Fruit fly (Drosophila melanogaster): ENCODE results near the gene Taf4.

The Taf4 gene

DNA sequence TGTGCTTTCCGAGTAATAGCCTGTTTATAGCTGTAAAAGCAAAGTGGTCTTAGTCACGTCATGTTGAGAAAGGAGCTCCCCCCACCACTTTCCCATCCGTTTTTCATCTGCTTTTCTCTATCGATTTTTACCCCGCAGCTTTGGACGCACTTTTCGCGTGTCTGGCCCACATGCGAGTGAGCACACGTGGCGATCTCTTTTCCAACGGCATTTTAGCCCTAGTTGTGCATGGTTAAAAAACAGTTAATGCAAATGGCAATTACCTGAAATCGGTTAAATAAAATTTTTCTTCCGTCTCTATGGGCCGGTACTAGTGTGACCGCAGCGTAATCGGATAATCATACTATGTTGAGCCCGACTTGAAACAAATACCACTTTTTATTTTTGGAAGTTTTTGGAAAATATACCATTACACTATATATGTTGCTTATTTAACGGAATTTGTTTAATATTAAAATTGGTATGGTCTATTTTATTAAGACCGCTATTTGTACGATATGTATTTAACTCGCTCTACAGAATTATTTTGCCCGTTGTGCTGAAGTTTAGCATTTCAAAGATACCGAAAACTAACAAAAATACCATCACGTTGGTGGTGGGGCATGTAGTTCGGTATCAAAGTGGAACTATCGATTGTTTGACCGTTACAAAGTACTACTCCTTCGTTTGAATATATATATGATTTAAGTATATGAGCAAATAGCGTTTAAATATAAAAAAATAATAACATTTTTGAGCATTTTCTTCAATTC, 767 bp upstream of the Taf4 start, which contains the start of gene Zn72D (continued):
- TF ChIP-seq cas (GFP tag; IDR thresholded peaks at IDR 0.05) = no peak
- no peak for TF ChIP-seq CG17568 (GFP tag; optimal IDR thresholded peaks at IDR 0.05)
- TF ChIP-seq pfk (GFP tag; optimal IDR thresholded peaks at IDR 0.05) = no peak
- no peak for TF ChIP-seq CG33213 (GFP tag; optimal IDR thresholded peaks at IDR 0.05)
- no peak for TF ChIP-seq dmrt11E (tag; optimal IDR thresholded peaks at IDR 0.05)
- TF ChIP-seq HLH4C (GFP tag; IDR thresholded peaks at IDR 0.05; ENCODE audit: partially characterized antibody) = no peak
- no peak for TF ChIP-seq Vsx1 (GFP tag; optimal IDR thresholded peaks at IDR 0.05)
- TF ChIP-seq grau (tag; optimal IDR thresholded peaks at IDR 0.05) = peak; percentile 2
- TF ChIP-seq mirr (GFP tag; optimal IDR thresholded peaks at IDR 0.05) = no peak
- no peak for TF ChIP-seq cwo (GFP tag; optimal IDR thresholded peaks at IDR 0.05)
- TF ChIP-seq CG15514 (GFP tag; optimal IDR thresholded peaks at IDR 0.05) = peak; percentile 21
- peak; percentile 53 for TF ChIP-seq pzg (GFP tag; optimal IDR thresholded peaks at IDR 0.05)
- no peak for TF ChIP-seq grn (GFP tag; optimal IDR thresholded peaks at IDR 0.05)
- TF ChIP-seq CG30020 (tag; optimal IDR thresholded peaks at IDR 0.05) = no peak
- no peak for TF ChIP-seq CG32772 (GFP tag; IDR thresholded peaks at IDR 0.05)
- TF ChIP-seq Sin3A (optimal IDR thresholded peaks at IDR 0.05) = peak; percentile 73
- no peak for TF ChIP-seq CG12155 (GFP tag; optimal IDR thresholded peaks at IDR 0.05)
- no peak for TF ChIP-seq Hr39 (optimal IDR thresholded peaks at IDR 0.05)
- no peak for TF ChIP-seq CG4404 (GFP tag; IDR thresholded peaks at IDR 0.05)
- TF ChIP-seq CG17361 (GFP tag; IDR thresholded peaks at IDR 0.05) = no peak
- TF ChIP-seq seq (GFP tag; IDR thresholded peaks at IDR 0.05) = no peak
- TF ChIP-seq emc (GFP tag; optimal IDR thresholded peaks at IDR 0.05) = no peak
- no peak for TF ChIP-seq CG31365 (tag; optimal IDR thresholded peaks at IDR 0.05)
- TF ChIP-seq peb (GFP tag; IDR thresholded peaks at IDR 0.05) = no peak
- no peak for TF ChIP-seq Ets65A (GFP tag)

dm6 chr3L:16113607-16114337, 760 bp downstream of the Taf4 start:
- TF ChIP-seq crc (GFP tag; optimal IDR thresholded peaks at IDR 0.05) (peak; percentile 77), CG17912 (GFP tag; optimal IDR thresholded peaks at IDR 0.05) (no peak), CG4424 (GFP tag; optimal IDR thresholded peaks at IDR 0.05) (peak; percentile 71), Asciz (GFP tag; optimal IDR thresholded peaks at IDR 0.05) (no peak), Meics (GFP tag; optimal IDR thresholded peaks at IDR 0.05) (peak; percentile 85), scrt (GFP tag; optimal IDR thresholded peaks at IDR 0.05) (peak; percentile 78), otp (GFP tag; IDR thresholded peaks at IDR 0.05) (no peak; the same call in 2 of the 3 replicates), CG16863 (GFP tag; optimal IDR thresholded peaks at IDR 0.05) (peak; percentile 81), CG1233 (GFP tag; optimal IDR thresholded peaks at IDR 0.05) (peak; percentile 79), CG7357 (GFP tag; IDR thresholded peaks at IDR 0.05) (peak; percentile 19; the same call in 1 of the 3 replicates), dysf (GFP tag; IDR thresholded peaks at IDR 0.05) (peak; percentile 85), wek (GFP tag; optimal IDR thresholded peaks at IDR 0.05) (no peak), CG31388 (GFP tag; optimal IDR thresholded peaks at IDR 0.05) (no peak), Ada2b (GFP tag; IDR thresholded peaks at IDR 0.05) (peak; percentile 71), phol (tag; optimal IDR thresholded peaks at IDR 0.05) (peak; percentile 100), croc (GFP tag; conservative IDR thresholded peaks at IDR 0.05) (peak; percentile 39; the same call in 2 of the 3 replicates), CG1602 (GFP tag; optimal IDR thresholded peaks at IDR 0.05) (peak; percentile 74), MESR4 (GFP tag; optimal IDR thresholded peaks at IDR 0.05) (peak; percentile 73), CG8924 (tag; optimal IDR thresholded peaks at IDR 0.05) (peak; percentile 91), ssp (GFP tag; IDR thresholded peaks at IDR 0.05) (peak; percentile 4), bab2 (GFP tag; optimal IDR thresholded peaks at IDR 0.05) (peak; percentile 89), PHDP (tag; optimal IDR thresholded peaks at IDR 0.05) (peak; percentile 86), Sox102F (GFP tag; optimal IDR thresholded peaks at IDR 0.05) (no peak), repo (GFP tag; optimal IDR thresholded peaks at IDR 0.05) (peak; percentile 58), CG3163 (GFP tag; optimal IDR thresholded peaks at IDR 0.05) (peak; percentile 76)

Data from whole organism, embryonic.